Fruit fly (Drosophila melanogaster): Measurements from ENCODE around the gene CG5662.

CG5662 gene

dm6 chrX:15259295-15259694 lies 49.1 kb downstream of the CG5662 start:
- no peak for TF ChIP-seq CG8301 (tag; optimal IDR thresholded peaks at IDR 0.05)
- no peak for TF ChIP-seq CG10348 (GFP tag; IDR thresholded peaks at IDR 0.05)
- TF ChIP-seq Pif1A (GFP tag; optimal IDR thresholded peaks at IDR 0.05) = no peak
- TF ChIP-seq CG32121 (GFP tag; IDR thresholded peaks at IDR 0.05) = no peak
- TF ChIP-seq CG9948 (tag; optimal IDR thresholded peaks at IDR 0.05) = no peak
- no peak for TF ChIP-seq CG34367 (tag; optimal IDR thresholded peaks at IDR 0.05)
- TF ChIP-seq CG8159 (tag; optimal IDR thresholded peaks at IDR 0.05) = no peak
- no peak for TF ChIP-seq Ets98B (GFP tag; IDR thresholded peaks at IDR 0.05)
- TF ChIP-seq CG13204 (GFP tag; optimal IDR thresholded peaks at IDR 0.05) = no peak
- no peak for TF ChIP-seq CG15710 (tag; optimal IDR thresholded peaks at IDR 0.05)
- TF ChIP-seq fd96Ca (GFP tag; IDR thresholded peaks at IDR 0.05) = no peak
- no peak for TF ChIP-seq Snoo (tag; optimal IDR thresholded peaks at IDR 0.05)
- TF ChIP-seq Pif1B (GFP tag; optimal IDR thresholded peaks at IDR 0.05) = no peak
- TF ChIP-seq EcR (GFP tag; optimal IDR thresholded peaks at IDR 0.05) = no peak
- TF ChIP-seq gl (tag; optimal IDR thresholded peaks at IDR 0.05) = no peak
- no peak for TF ChIP-seq CG4496 (GFP tag; IDR thresholded peaks at IDR 0.05)
- TF ChIP-seq CG14655 (GFP tag; optimal IDR thresholded peaks at IDR 0.05) = no peak
- TF ChIP-seq CG17806 (tag; optimal IDR thresholded peaks at IDR 0.05) = no peak
- TF ChIP-seq CG12605 (GFP tag; IDR thresholded peaks at IDR 0.05) = no peak

All from whole organism, pupa.